Worm (Caenorhabditis elegans) whole organism, L3 larva: Measurements from ENCODE around the gene hosl-1.

Source experiments
- R02D3.7 ChIP-seq: fragments of 150-350 bp; optimal IDR thresholded peaks from 2 replicates; lab custom pipeline; 2014; ENCODE audit warnings: missing biosample characterization, missing genetic modification characterization
- ZK546.5 ChIP-seq: sonication (generic microtip); optimal IDR thresholded peaks from 2 replicates; lab custom pipeline; 2017; ENCODE audit warnings: missing biosample characterization, missing genetic modification characterization
- aly-2 ChIP-seq: fragments of 150-350 bp; optimal IDR thresholded peaks from 2 replicates; lab custom pipeline; 2014; ENCODE audit warnings: missing biosample characterization, missing genetic modification characterization
- ama-1 ChIP-seq: fragments of 150-350 bp; optimal IDR thresholded peaks from 2 replicates; lab custom pipeline; 2018
- ceh-16 ChIP-seq: sonication (generic microtip); optimal IDR thresholded peaks from 2 replicates; lab custom pipeline; 2017; ENCODE audit warnings: missing biosample characterization, missing genetic modification characterization
- ceh-28 ChIP-seq: fragments of 150-350 bp; optimal IDR thresholded peaks from 2 replicates; lab custom pipeline; 2014; ENCODE audit warnings: missing biosample characterization, missing genetic modification reagents, missing genetic modification characterization
- daf-12 ChIP-seq: fragments of 150-350 bp; optimal IDR thresholded peaks from 2 replicates; lab custom pipeline; 2014; ENCODE audit warnings: missing biosample characterization, missing genetic modification reagents, missing genetic modification characterization
- egl-5 ChIP-seq: fragments of 150-350 bp; optimal IDR thresholded peaks from 2 replicates; lab custom pipeline; 2017; ENCODE audit warnings: missing biosample characterization, missing genetic modification reagents, missing genetic modification characterization, inconsistent platforms
- elt-1 ChIP-seq: fragments of 150-350 bp; optimal IDR thresholded peaks from 2 replicates; lab custom pipeline; 2014; ENCODE audit warnings: missing biosample characterization, missing genetic modification characterization
- elt-2 ChIP-seq: sonication (generic microtip); optimal IDR thresholded peaks from 2 replicates; lab custom pipeline; 2016; ENCODE audit warnings: missing genetic modification reagents, mild to moderate bottlenecking, missing genetic modification characterization, missing compliant biosample characterization
- eor-1 ChIP-seq, 2 experiments: fragments of 150-350 bp; optimal IDR thresholded peaks; 2 replicates each; lab custom pipeline; 2014 to 2018; ENCODE audit warnings: missing biosample characterization in 2 of 2, missing genetic modification characterization in 2 of 2
- hmg-11 ChIP-seq: sonication (generic microtip); optimal IDR thresholded peaks from 2 replicates; lab custom pipeline; 2016; ENCODE audit warnings: missing genetic modification characterization, missing compliant biosample characterization
- lin-39 ChIP-seq: fragments of 150-350 bp; optimal IDR thresholded peaks from 2 replicates; lab custom pipeline; 2018; ENCODE audit warnings: missing biosample characterization, missing genetic modification reagents, missing genetic modification characterization
- lsy-12 ChIP-seq: sonication (generic microtip); optimal IDR thresholded peaks from 2 replicates; lab custom pipeline; 2016; ENCODE audit warnings: mild to moderate bottlenecking, missing genetic modification characterization, missing compliant biosample characterization
- mdl-1 ChIP-seq: fragments of 150-350 bp; optimal IDR thresholded peaks from 2 replicates; lab custom pipeline; 2014; ENCODE audit warnings: missing biosample characterization, missing genetic modification characterization
- mml-1 ChIP-seq: fragments of 150-350 bp; sonication (generic microtip); optimal IDR thresholded peaks from 3 replicates; lab custom pipeline; 2014; ENCODE audit warnings: missing biosample characterization, missing genetic modification characterization
- nfya-1 ChIP-seq: sonication (generic microtip); optimal IDR thresholded peaks from 2 replicates; lab custom pipeline; 2017; ENCODE audit warnings: missing genetic modification characterization, mild to moderate bottlenecking, missing compliant biosample characterization, antibody characterized with exemption, moderate library complexity; ENCODE audit not compliant: insufficient read depth
- nhr-11 ChIP-seq: fragments of 150-350 bp; optimal IDR thresholded peaks from 2 replicates; lab custom pipeline; 2014; ENCODE audit warnings: missing biosample characterization, missing genetic modification characterization
- nhr-12 ChIP-seq: fragments of 150-350 bp; optimal IDR thresholded peaks from 2 replicates; lab custom pipeline; 2014; ENCODE audit warnings: missing biosample characterization, missing genetic modification characterization
- nhr-23 ChIP-seq: fragments of 150-350 bp; optimal IDR thresholded peaks from 2 replicates; lab custom pipeline; 2014; ENCODE audit warnings: missing biosample characterization, missing genetic modification reagents, missing genetic modification characterization
- nhr-25 ChIP-seq: sonication (generic microtip); optimal IDR thresholded peaks from 2 replicates; lab custom pipeline; 2017; ENCODE audit warnings: missing biosample characterization, missing genetic modification characterization
- nhr-28 ChIP-seq: fragments of 150-350 bp; optimal IDR thresholded peaks from 2 replicates; lab custom pipeline; 2014; ENCODE audit warnings: missing biosample characterization, missing genetic modification characterization
- nhr-67 ChIP-seq: fragments of 150-350 bp; optimal IDR thresholded peaks from 2 replicates; lab custom pipeline; 2014; ENCODE audit warnings: missing biosample characterization, missing genetic modification characterization
- nhr-77 ChIP-seq: fragments of 150-350 bp; optimal IDR thresholded peaks from 2 replicates; lab custom pipeline; 2014; ENCODE audit warnings: missing biosample characterization, missing genetic modification characterization
- pha-4 ChIP-seq: fragments of 150-350 bp; optimal IDR thresholded peaks from 2 replicates; lab custom pipeline; 2014; ENCODE audit warnings: missing biosample characterization, missing genetic modification reagents, missing genetic modification characterization
- pqm-1 ChIP-seq: fragments of 150-350 bp; optimal IDR thresholded peaks from 2 replicates; lab custom pipeline; 2017; ENCODE audit warnings: missing biosample characterization, missing genetic modification characterization, inconsistent platforms
- skn-1 ChIP-seq: fragments of 150-350 bp; optimal IDR thresholded peaks from 2 replicates; lab custom pipeline; 2014; ENCODE audit warnings: missing biosample characterization, missing genetic modification characterization
- snpc-4 ChIP-seq: fragments of 150-350 bp; optimal IDR thresholded peaks from 2 replicates; lab custom pipeline; 2014; ENCODE audit warnings: missing biosample characterization, missing genetic modification characterization
- tbx-2 ChIP-seq: sonication (generic microtip); optimal IDR thresholded peaks from 2 replicates; lab custom pipeline; 2016; ENCODE audit warnings: mild to moderate bottlenecking, missing genetic modification characterization, missing compliant biosample characterization
- unc-39 ChIP-seq: sonication (generic microtip); optimal IDR thresholded peaks from 4 replicates; lab custom pipeline; 2017; ENCODE audit warnings: missing biosample characterization, missing genetic modification characterization
- unc-62 ChIP-seq: fragments of 150-350 bp; sonication (generic microtip); optimal IDR thresholded peaks from 4 replicates; lab custom pipeline; 2014; ENCODE audit warnings: missing biosample characterization, missing genetic modification reagents, missing genetic modification characterization
- zag-1 ChIP-seq: fragments of 150-350 bp; optimal IDR thresholded peaks from 2 replicates; lab custom pipeline; 2014; ENCODE audit warnings: missing biosample characterization, missing genetic modification characterization
- ztf-11 ChIP-seq: fragments of 150-350 bp; optimal IDR thresholded peaks from 2 replicates; lab custom pipeline; 2014; ENCODE audit warnings: missing biosample characterization, missing genetic modification characterization

hosl-1 gene

DNA sequence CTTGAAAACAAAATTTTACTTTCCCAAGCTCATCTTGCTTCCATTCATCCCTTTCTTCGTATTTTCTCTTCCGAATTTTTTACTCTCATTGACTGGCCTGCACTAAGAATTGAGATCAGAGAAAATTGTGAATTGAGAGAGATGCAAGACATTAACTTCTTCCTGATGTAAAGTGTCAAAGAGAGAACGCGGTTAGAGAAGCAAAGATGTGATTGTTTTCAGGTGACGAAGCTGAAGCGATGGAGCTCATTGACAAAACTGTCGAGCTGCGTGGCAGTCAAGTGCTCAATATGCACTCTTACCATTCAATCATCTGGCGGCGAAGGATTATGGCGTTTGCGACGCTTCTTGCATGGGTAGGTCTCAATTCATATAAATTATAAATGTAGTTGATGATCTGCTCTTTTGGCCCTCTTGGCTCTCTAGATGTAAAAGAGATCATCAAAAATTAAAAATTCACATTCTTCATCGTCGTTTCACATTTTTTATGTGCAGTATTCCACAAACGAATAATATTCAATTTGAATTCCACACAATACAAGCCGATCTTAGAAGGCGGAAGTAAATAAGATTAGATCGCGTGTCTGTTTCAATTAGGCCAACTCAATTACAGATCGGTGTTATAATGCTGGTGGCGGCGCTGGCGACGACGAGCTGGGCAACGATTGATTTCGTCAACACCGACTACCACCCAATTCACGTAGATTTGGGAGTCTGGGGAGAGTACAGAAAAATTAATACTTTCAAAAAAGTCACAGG is 7.9 kb upstream of the hosl-1 start:
- no peak for TF ChIP-seq nfya-1 (tag; lab: Kevin White, UChicago)
- TF ChIP-seq ama-1 (lab: Kevin White, UChicago) = no peak
- TF ChIP-seq nhr-11 (tag; lab: Kevin White, UChicago) = no peak
- TF ChIP-seq egl-5 (tag; lab: Kevin White, UChicago) = peak; percentile 87
- no peak for TF ChIP-seq lsy-12
- TF ChIP-seq elt-2 (tag; lab: Kevin White, UChicago) = no peak
- no peak for TF ChIP-seq elt-1 (tag; lab: Kevin White, UChicago)

DNA sequence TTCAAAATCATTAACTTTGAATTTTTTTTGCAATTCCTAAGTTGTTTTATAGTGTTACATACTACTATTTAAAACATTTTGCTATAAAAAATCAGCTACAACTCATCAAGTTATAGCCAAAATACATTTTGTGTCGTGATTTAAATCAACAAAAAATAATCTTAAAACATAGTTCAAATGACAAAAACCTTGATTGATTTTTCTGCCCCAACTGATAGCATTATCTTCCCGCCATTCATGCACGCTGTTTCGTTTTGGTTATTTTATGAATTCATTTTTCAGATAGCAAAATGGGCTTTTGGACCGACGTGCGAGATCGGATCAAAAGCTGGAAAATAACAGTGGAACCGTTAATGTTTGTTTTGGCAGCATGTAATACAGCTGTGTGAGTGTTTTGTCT is 4.8 kb upstream of the hosl-1 start, which contains the start of gene slcr-46.1:
TSS of gene slcr-46.1 (plus strand) at position 274 of the 400 bp plus-strand sequence.
- TF ChIP-seq mml-1 (tag; lab: Kevin White, UChicago) (no peak), lsy-12 (no peak), snpc-4 (tag; lab: Kevin White, UChicago) (no peak), skn-1 (tag; lab: Kevin White, UChicago) (no peak), ZK546.5 (tag; lab: Kevin White, UChicago) (no peak), pqm-1 (peak; percentile 38), elt-2 (tag; lab: Kevin White, UChicago) (peak; percentile 56)

DNA sequence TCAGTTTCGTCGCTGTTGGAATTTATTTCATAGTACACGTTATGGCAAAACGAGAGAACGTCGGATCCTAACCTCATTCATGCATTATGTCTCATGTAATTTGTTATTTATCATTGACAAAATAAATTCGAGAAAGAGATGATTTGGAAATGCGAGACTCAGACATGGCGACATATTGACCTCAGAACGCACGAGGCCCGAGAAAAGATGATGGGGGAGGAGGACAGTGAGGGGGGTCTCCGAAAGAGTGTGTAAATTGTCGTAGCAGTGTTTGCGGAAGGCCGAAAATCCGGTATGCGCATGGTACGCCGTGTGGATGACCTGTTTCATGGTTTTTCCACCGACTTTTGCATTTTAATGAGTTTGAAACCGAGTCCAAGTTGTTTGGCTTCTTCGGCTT is 1.3 kb upstream of the hosl-1 start:
- TF ChIP-seq ama-1 (lab: Kevin White, UChicago) = no peak
- TF ChIP-seq nhr-23 (tag; lab: Kevin White, UChicago) = peak; percentile 80
- no peak for TF ChIP-seq ZK546.5 (tag; lab: Kevin White, UChicago)
- no peak for TF ChIP-seq lsy-12
- no peak for TF ChIP-seq nhr-77 (tag; lab: Kevin White, UChicago)
- peak; percentile 11 for TF ChIP-seq tbx-2 (tag; lab: Kevin White, UChicago)
- TF ChIP-seq egl-5 (tag; lab: Kevin White, UChicago) = peak; percentile 38
- peak; percentile 52 for TF ChIP-seq nfya-1 (tag; lab: Kevin White, UChicago)
- no peak for TF ChIP-seq R02D3.7 (tag; lab: Kevin White, UChicago)
- TF ChIP-seq nhr-12 (tag; lab: Kevin White, UChicago) = no peak
- TF ChIP-seq elt-2 (tag; lab: Kevin White, UChicago) = no peak
- TF ChIP-seq pha-4 (tag; lab: Kevin White, UChicago) = peak; percentile 56
- no peak for TF ChIP-seq unc-62 (GFP tag; lab: Kevin White, UChicago)
- no peak for TF ChIP-seq nhr-67 (tag; lab: Kevin White, UChicago)
- no peak for TF ChIP-seq daf-12 (tag; lab: Kevin White, UChicago)
- TF ChIP-seq nhr-25 (tag; lab: Kevin White, UChicago) = peak; percentile 61
- TF ChIP-seq hmg-11 (tag; lab: Kevin White, UChicago) = peak; percentile 55
- no peak for TF ChIP-seq ztf-11 (tag; lab: Kevin White, UChicago)
- TF ChIP-seq aly-2 (tag; lab: Kevin White, UChicago) = no peak

DNA sequence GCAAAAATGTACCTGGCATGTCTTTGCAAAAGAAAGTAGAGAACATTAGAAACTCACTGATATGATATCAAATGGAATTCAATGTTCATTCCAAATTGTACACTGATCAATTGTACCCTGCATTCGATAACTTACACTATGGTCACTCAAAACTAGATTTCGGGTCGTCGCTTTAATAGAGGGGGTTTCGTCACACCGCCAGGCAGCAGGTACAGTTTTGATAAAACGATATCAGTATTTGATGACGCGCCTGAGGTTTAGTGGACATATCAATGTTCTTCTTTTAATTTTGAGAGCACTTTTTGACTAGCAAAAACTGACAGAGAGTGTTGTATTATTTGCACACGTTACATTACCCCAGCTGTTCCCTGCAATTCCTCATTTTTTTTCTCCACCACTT is 778 bp upstream of the hosl-1 start:
- TF ChIP-seq elt-2 (tag; lab: Kevin White, UChicago) (peak; percentile 63), snpc-4 (tag; lab: Kevin White, UChicago) (no peak), pqm-1 (peak; percentile 29)

ce11 chrX:4647104-4647503 is 10.2 kb downstream of the hosl-1 start, which contains the start of gene C46C11.4:
Gene C46C11.4, minus strand, starts transcription at chrX:4647204.
- TF ChIP-seq ceh-16 (tag; lab: Kevin White, UChicago) = no peak
- TF ChIP-seq eor-1 (tag; optimal IDR thresholded peaks at IDR 0.05; lab: Kevin White, UChicago) = no peak

ce11 chrX:4649097-4649496 is 12.2 kb downstream of the hosl-1 start, which contains the start of gene ent-5:
Gene ent-5, minus strand, starts transcription at chrX:4649197.
- TF ChIP-seq nhr-23 (tag; lab: Kevin White, UChicago) (no peak), daf-12 (tag; lab: Kevin White, UChicago) (no peak), ama-1 (lab: Kevin White, UChicago) (no peak), lsy-12 (no peak), zag-1 (tag; lab: Kevin White, UChicago) (no peak), aly-2 (tag; lab: Kevin White, UChicago) (no peak), unc-62 (GFP tag; lab: Kevin White, UChicago) (no peak), nhr-12 (tag; lab: Kevin White, UChicago) (no peak), nhr-77 (tag; lab: Kevin White, UChicago) (no peak), pqm-1 (no peak), nfya-1 (tag; lab: Kevin White, UChicago) (no peak), ceh-28 (tag; lab: Kevin White, UChicago) (no peak), unc-39 (tag; lab: Kevin White, UChicago) (no peak), mml-1 (tag; lab: Kevin White, UChicago) (no peak), nhr-25 (tag; lab: Kevin White, UChicago) (no peak), nhr-28 (tag; lab: Kevin White, UChicago) (no peak), mdl-1 (tag; lab: Kevin White, UChicago) (no peak), lin-39 (no peak)
